Worm (Caenorhabditis elegans) whole organism, young adult: Measurements from ENCODE around the gene Y70C5A.2.
A peak's percentile ranks its signal among the peaks of the same experiment; 100 is the strongest.

Source experiments
- B0019.2 ChIP-seq: fragments of 200-800 bp; sonication (Bioruptor generic); conservative IDR thresholded peaks from 2 replicates; pipeline ENCODE4 v1.3.6; 2022; ENCODE audit warnings: missing genetic modification reagents, missing genetic modification characterization, missing compliant biosample characterization
- B0261.1 ChIP-seq: sonication (generic microtip); optimal IDR thresholded peaks from 2 replicates; lab custom pipeline; 2016; ENCODE audit warnings: mild to moderate bottlenecking, missing genetic modification characterization, moderate library complexity, missing compliant biosample characterization
- C06A6.2 ChIP-seq: fragments of 200-800 bp; sonication (Bioruptor generic); conservative IDR thresholded peaks from 2 replicates; pipeline ENCODE4 v1.3.6; 2022; ENCODE audit warnings: missing genetic modification characterization, missing compliant biosample characterization
- F22D6.2 ChIP-seq: sonication (generic microtip); optimal IDR thresholded peaks from 2 replicates; lab custom pipeline; 2016; ENCODE audit warnings: mild to moderate bottlenecking, missing genetic modification characterization, missing compliant biosample characterization
- F33H1.4 ChIP-seq: fragments of 200-800 bp; sonication (Bioruptor generic); IDR thresholded peaks from 2 replicates; pipeline ENCODE4 v1.3.6; 2022; ENCODE audit warnings: missing genetic modification reagents, missing genetic modification characterization, missing compliant biosample characterization
- F37B4.10 ChIP-seq: fragments of 200-800 bp; sonication (Bioruptor generic); IDR thresholded peaks from 2 replicates; pipeline ENCODE4 v1.3.6; 2022; ENCODE audit warnings: missing genetic modification characterization, missing compliant biosample characterization
- F39B2.1 ChIP-seq: fragments of 200-800 bp; sonication (Bioruptor generic); IDR thresholded peaks from 2 replicates; pipeline ENCODE4 v1.3.6; 2022; ENCODE audit warnings: missing genetic modification reagents, missing genetic modification characterization, missing compliant biosample characterization
- F52B5.7 ChIP-seq: sonication (generic microtip); optimal IDR thresholded peaks from 2 replicates; lab custom pipeline; 2016; ENCODE audit warnings: mild to moderate bottlenecking, missing genetic modification characterization, missing compliant biosample characterization
- T26A5.8 ChIP-seq: sonication (generic microtip); optimal IDR thresholded peaks from 2 replicates; lab custom pipeline; 2016; ENCODE audit warnings: missing genetic modification characterization, missing compliant biosample characterization
- Y53G8AR.9 ChIP-seq: fragments of 200-800 bp; sonication (Bioruptor generic); conservative IDR thresholded peaks from 2 replicates; pipeline ENCODE4 v1.3.6; 2022; ENCODE audit warnings: missing genetic modification reagents, missing genetic modification characterization, missing compliant biosample characterization
- Y79H2A.3 ChIP-seq: fragments of 200-800 bp; sonication (Bioruptor generic); conservative IDR thresholded peaks from 2 replicates; pipeline ENCODE4 v1.3.6; 2022; ENCODE audit warnings: missing genetic modification reagents, missing genetic modification characterization, missing compliant biosample characterization
- akir-1 ChIP-seq: fragments of 200-800 bp; sonication (Bioruptor generic); optimal IDR thresholded peaks from 2 replicates; lab custom pipeline; 2018; ENCODE audit warnings: mild to moderate bottlenecking, missing genetic modification characterization, moderate library complexity, missing compliant biosample characterization
- aptf-2 ChIP-seq: fragments of 200-800 bp; sonication (Bioruptor generic); conservative IDR thresholded peaks from 2 replicates; pipeline ENCODE4 v1.3.6; 2022; ENCODE audit warnings: missing genetic modification reagents, missing genetic modification characterization, missing compliant biosample characterization
- atf-7 ChIP-seq: sonication (generic microtip); optimal IDR thresholded peaks from 2 replicates; lab custom pipeline; 2017; ENCODE audit warnings: mild to moderate bottlenecking, missing genetic modification characterization, missing compliant biosample characterization
- attf-3 ChIP-seq: fragments of 200-800 bp; sonication (Bioruptor generic); conservative IDR thresholded peaks from 2 replicates; pipeline ENCODE4 v1.3.6; 2022; ENCODE audit warnings: missing genetic modification reagents, missing genetic modification characterization, missing compliant biosample characterization
- bed-2 ChIP-seq: fragments of 200-800 bp; sonication (Bioruptor generic); IDR thresholded peaks from 2 replicates; pipeline ENCODE4 v1.3.6; 2022; ENCODE audit warnings: missing genetic modification reagents, missing genetic modification characterization, missing compliant biosample characterization
- ceh-40 ChIP-seq: fragments of 200-800 bp; sonication (Bioruptor generic); IDR thresholded peaks from 2 replicates; pipeline ENCODE4 v1.3.6; 2022; ENCODE audit warnings: missing genetic modification characterization, missing compliant biosample characterization
- chd-7 ChIP-seq: sonication (generic microtip); optimal IDR thresholded peaks from 2 replicates; lab custom pipeline; 2016; ENCODE audit warnings: mild to moderate bottlenecking, missing genetic modification characterization, moderate library complexity, missing compliant biosample characterization
- dpl-1 ChIP-seq: fragments of 150-350 bp; optimal IDR thresholded peaks from 2 replicates; lab custom pipeline; 2014; ENCODE audit warnings: missing biosample characterization, missing genetic modification reagents, missing genetic modification characterization
- efl-1 ChIP-seq: fragments of 150-350 bp; optimal IDR thresholded peaks from 2 replicates; lab custom pipeline; 2014; ENCODE audit warnings: missing biosample characterization, missing genetic modification reagents, missing genetic modification characterization
- gei-17 ChIP-seq: fragments of 200-800 bp; sonication (Bioruptor generic); optimal IDR thresholded peaks from 2 replicates; lab custom pipeline; 2018; ENCODE audit warnings: mild to moderate bottlenecking, missing genetic modification characterization, missing compliant biosample characterization
- him-1 ChIP-seq: sonication (generic microtip); optimal IDR thresholded peaks from 2 replicates; lab custom pipeline; 2016; ENCODE audit warnings: missing genotype, missing genetic modification reagents, missing genetic modification characterization, missing compliant biosample characterization
- hlh-12 ChIP-seq: sonication (generic microtip); optimal IDR thresholded peaks from 2 replicates; lab custom pipeline; 2016; ENCODE audit warnings: missing genetic modification characterization, missing compliant biosample characterization
- lag-1 ChIP-seq: fragments of 200-800 bp; sonication (Bioruptor generic); IDR thresholded peaks from 2 replicates; pipeline ENCODE4 v1.3.6; 2022; ENCODE audit warnings: missing genetic modification reagents, missing genetic modification characterization, missing compliant biosample characterization
- lin-40 ChIP-seq: sonication (generic microtip); optimal IDR thresholded peaks from 2 replicates; lab custom pipeline; 2016; ENCODE audit warnings: missing genetic modification characterization, mild to moderate bottlenecking, missing compliant biosample characterization, missing genotype, missing genetic modification reagents
- lin-54 ChIP-seq: fragments of 200-800 bp; sonication (Bioruptor generic); optimal IDR thresholded peaks from 2 replicates; lab custom pipeline; 2018; ENCODE audit warnings: mild to moderate bottlenecking, missing genetic modification characterization, missing compliant biosample characterization
- lsl-1 ChIP-seq: fragments of 200-800 bp; sonication (Bioruptor generic); optimal IDR thresholded peaks from 2 replicates; lab custom pipeline; 2018; ENCODE audit warnings: mild to moderate bottlenecking, missing genetic modification characterization, moderate library complexity, missing compliant biosample characterization
- madf-10 ChIP-seq: sonication (generic microtip); optimal IDR thresholded peaks from 2 replicates; lab custom pipeline; 2016; ENCODE audit warnings: mild to moderate bottlenecking, missing genetic modification characterization, missing compliant biosample characterization
- madf-8 ChIP-seq: fragments of 200-800 bp; sonication (Bioruptor generic); conservative IDR thresholded peaks from 2 replicates; pipeline ENCODE4 v1.3.6; 2022; ENCODE audit warnings: missing genetic modification reagents, missing genetic modification characterization, missing compliant biosample characterization
- nhr-80 ChIP-seq: sonication (generic microtip); optimal IDR thresholded peaks from 2 replicates; lab custom pipeline; 2016; ENCODE audit warnings: missing genetic modification characterization, missing compliant biosample characterization
- nhr-90 ChIP-seq: sonication (generic microtip); optimal IDR thresholded peaks from 2 replicates; lab custom pipeline; 2016; ENCODE audit warnings: missing genotype, mild to moderate bottlenecking, missing genetic modification characterization, missing compliant biosample characterization
- rcor-1 ChIP-seq: fragments of 200-800 bp; sonication (Bioruptor generic); IDR thresholded peaks from 2 replicates; pipeline ENCODE4 v1.3.6; 2022; ENCODE audit warnings: missing genetic modification reagents, missing genetic modification characterization, missing compliant biosample characterization
- rec-8 ChIP-seq, 2 experiments: sonication (generic microtip); optimal IDR thresholded peaks; 2 replicates each; lab custom pipeline; 2016; ENCODE audit warnings: mild to moderate bottlenecking in 2 of 2, missing genetic modification characterization in 2 of 2, missing genetic modification reagents in 2 of 2, missing genotype in 2 of 2, missing biosample characterization in 1 of 2, missing compliant biosample characterization in 1 of 2, moderate library complexity in 1 of 2
- sea-2 ChIP-seq: fragments of 200-800 bp; sonication (Bioruptor generic); IDR thresholded peaks from 2 replicates; pipeline ENCODE4 v1.3.6; 2022; ENCODE audit warnings: missing genetic modification characterization, missing compliant biosample characterization
- snpc-1.3 ChIP-seq: sonication (generic microtip); optimal IDR thresholded peaks from 2 replicates; lab custom pipeline; 2017; ENCODE audit warnings: missing genetic modification characterization, mild to moderate bottlenecking, missing compliant biosample characterization, antibody characterized with exemption, moderate library complexity, missing genotype, missing genetic modification reagents; ENCODE audit not compliant: insufficient read depth
- snpc-3.4 ChIP-seq: sonication (generic microtip); optimal IDR thresholded peaks from 2 replicates; lab custom pipeline; 2017; ENCODE audit warnings: missing genetic modification characterization, mild to moderate bottlenecking, missing compliant biosample characterization, antibody characterized with exemption, moderate library complexity, missing genotype, missing genetic modification reagents
- snpc-4 ChIP-seq, 5 experiments: fragments of 150-350 bp in 1 of 5; sonication (generic microtip) in 4 of 5; optimal IDR thresholded peaks; 2 replicates each; lab custom pipeline; 2014 to 2018; ENCODE audit warnings: missing genetic modification characterization in 5 of 5, missing biosample characterization in 3 of 5, antibody characterized with exemption in 2 of 5, mild to moderate bottlenecking in 2 of 5, missing compliant biosample characterization in 2 of 5, missing genotype in 2 of 5, moderate library complexity in 2 of 5, missing genetic modification reagents in 1 of 5
- sptf-2 ChIP-seq: fragments of 200-800 bp; sonication (Bioruptor generic); optimal IDR thresholded peaks from 2 replicates; lab custom pipeline; 2018; ENCODE audit warnings: mild to moderate bottlenecking, missing genetic modification characterization, missing compliant biosample characterization
- tlf-1 ChIP-seq: fragments of 200-800 bp; sonication (Bioruptor generic); optimal IDR thresholded peaks from 2 replicates; lab custom pipeline; 2018; ENCODE audit warnings: mild to moderate bottlenecking, missing genetic modification characterization, missing compliant biosample characterization
- xnd-1 ChIP-seq: sonication (generic microtip); optimal IDR thresholded peaks from 2 replicates; lab custom pipeline; 2016; ENCODE audit warnings: missing genotype, missing genetic modification reagents, missing genetic modification characterization, missing compliant biosample characterization
- zim-3 ChIP-seq: sonication (generic microtip); optimal IDR thresholded peaks from 2 replicates; lab custom pipeline; 2017; ENCODE audit warnings: mild to moderate bottlenecking, missing genetic modification characterization, moderate library complexity, missing compliant biosample characterization
- ztf-18 ChIP-seq: sonication (generic microtip); optimal IDR thresholded peaks from 2 replicates; lab custom pipeline; 2016; ENCODE audit warnings: missing genotype, mild to moderate bottlenecking, missing genetic modification characterization, missing compliant biosample characterization
- ztf-28 ChIP-seq: fragments of 200-800 bp; sonication (Bioruptor generic); IDR thresholded peaks from 2 replicates; pipeline ENCODE4 v1.3.6; 2022; ENCODE audit warnings: missing genetic modification reagents, missing genetic modification characterization, missing compliant biosample characterization

The Y70C5A.2 gene

DNA sequence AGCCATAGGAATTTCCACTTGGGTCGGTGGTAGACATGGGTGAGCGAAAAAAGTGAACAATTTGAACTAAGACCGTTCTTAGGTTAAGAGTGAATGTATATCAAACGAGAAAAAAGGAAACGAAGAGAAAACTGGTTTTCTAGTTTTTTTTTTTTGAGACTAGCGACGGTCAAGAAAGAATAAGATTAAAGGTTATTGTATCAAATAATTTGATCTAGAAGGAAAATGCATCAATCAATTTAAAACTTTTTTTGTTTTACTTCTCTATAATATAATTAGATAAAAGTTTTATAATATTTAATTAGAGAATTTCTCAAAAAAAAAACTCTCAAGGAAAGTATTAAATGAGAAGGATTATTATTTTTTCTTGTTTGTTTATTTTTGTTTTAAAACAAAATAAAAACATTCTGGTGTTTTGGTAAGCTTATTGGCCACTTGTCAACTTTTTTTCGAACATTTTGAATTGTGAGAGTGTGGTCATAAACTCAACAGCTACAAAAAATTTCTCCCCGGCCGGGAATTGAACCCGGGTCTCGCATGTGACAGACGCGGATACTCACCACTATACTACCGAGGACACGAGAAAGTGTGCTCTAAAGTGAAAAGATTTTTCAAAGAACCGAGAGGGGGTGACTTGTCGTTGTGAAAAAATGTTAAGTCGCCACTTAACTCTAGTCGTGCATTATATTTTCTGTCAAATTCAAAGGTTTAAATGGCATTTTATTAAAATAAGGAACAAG lies 22.4 kb upstream of the Y70C5A.2 start, which contains the start of gene W06G6.17 (continued):
- no peak for TF ChIP-seq rec-8 (tag; optimal IDR thresholded peaks at IDR 0.05; lab: Kevin White, UChicago)
- TF ChIP-seq madf-8 (GFP tag; lab: Robert Waterston, UW): no peak
- TF ChIP-seq ceh-40 (GFP tag; lab: Robert Waterston, UW): no peak
- TF ChIP-seq Y53G8AR.9 (GFP tag; lab: Robert Waterston, UW): no peak
- no peak for TF ChIP-seq hlh-12 (tag; lab: Kevin White, UChicago)
- TF ChIP-seq snpc-3.4 (tag; lab: Kevin White, UChicago): no peak
- peak; percentile 15 for TF ChIP-seq snpc-4 (GFP tag; optimal IDR thresholded peaks at IDR 0.05; lab: Kevin White, UChicago)
- peak in 3 of 4 experiments; percentile 42 to 86 (median 79) for TF ChIP-seq snpc-4 (tag; optimal IDR thresholded peaks at IDR 0.05; lab: Kevin White, UChicago)
- TF ChIP-seq sea-2 (GFP tag; lab: Robert Waterston, UW): no peak
- no peak for TF ChIP-seq lin-54
- TF ChIP-seq aptf-2: no peak
- TF ChIP-seq nhr-80 (tag; lab: Kevin White, UChicago): no peak
- no peak for TF ChIP-seq rcor-1 (GFP tag; lab: Robert Waterston, UW)
- TF ChIP-seq F52B5.7 (tag; lab: Kevin White, UChicago): no peak
- TF ChIP-seq madf-10 (tag; lab: Kevin White, UChicago): no peak
- TF ChIP-seq him-1 (tag; lab: Kevin White, UChicago): peak; percentile 56
- no peak for TF ChIP-seq lin-40
- TF ChIP-seq C06A6.2 (GFP tag; lab: Robert Waterston, UW): no peak
- TF ChIP-seq chd-7 (tag; lab: Kevin White, UChicago): no peak
- TF ChIP-seq F39B2.1 (GFP tag; lab: Robert Waterston, UW): no peak
- TF ChIP-seq, all 124 proteins: peak for 14

ce11 chrV:16643558-16643957 lies 20.5 kb upstream of the Y70C5A.2 start, which contains the start of gene srw-77:
Gene srw-77, minus strand, starts transcription at chrV:16643658.
- TF ChIP-seq F37B4.10 (GFP tag; lab: Robert Waterston, UW) (no peak), zim-3 (tag; lab: Kevin White, UChicago) (no peak), xnd-1 (tag; lab: Kevin White, UChicago) (no peak), Y79H2A.3 (GFP tag; lab: Robert Waterston, UW) (no peak), akir-1 (no peak), bed-2 (GFP tag; lab: Robert Waterston, UW) (no peak), F22D6.2 (tag; lab: Kevin White, UChicago) (no peak), B0019.2 (GFP tag; lab: Robert Waterston, UW) (no peak), gei-17 (GFP tag; lab: Kevin White, UChicago) (no peak), attf-3 (GFP tag; lab: Robert Waterston, UW) (no peak)

ce11 chrV:16640366-16640765 lies 17.4 kb upstream of the Y70C5A.2 start:
- no peak for TF ChIP-seq atf-7 (tag; lab: Kevin White, UChicago)
- TF ChIP-seq tlf-1: no peak
- no peak for TF ChIP-seq T26A5.8 (tag; lab: Kevin White, UChicago)
- TF ChIP-seq B0261.1: peak; percentile 79
- no peak for TF ChIP-seq zim-3 (tag; lab: Kevin White, UChicago)
- no peak for TF ChIP-seq sptf-2
- TF ChIP-seq Y79H2A.3 (GFP tag; lab: Robert Waterston, UW): no peak
- peak in 1 of 2 experiments; percentile 31 for TF ChIP-seq rec-8 (tag; optimal IDR thresholded peaks at IDR 0.05; lab: Kevin White, UChicago)
- TF ChIP-seq gei-17 (GFP tag; lab: Kevin White, UChicago): no peak
- TF ChIP-seq nhr-80 (tag; lab: Kevin White, UChicago): peak; percentile 5
- no peak for TF ChIP-seq F39B2.1 (GFP tag; lab: Robert Waterston, UW)
- TF ChIP-seq nhr-90 (tag; lab: Kevin White, UChicago): peak; percentile 64
- no peak for TF ChIP-seq lsl-1 (GFP tag; lab: Kevin White, UChicago)
- TF ChIP-seq ztf-18 (tag; lab: Kevin White, UChicago): peak; percentile 46
- TF ChIP-seq ztf-28 (GFP tag; lab: Robert Waterston, UW): no peak
- TF ChIP-seq aptf-2: no peak
- no peak for TF ChIP-seq lag-1
- TF ChIP-seq snpc-1.3 (tag; lab: Kevin White, UChicago): no peak
- no peak for TF ChIP-seq rcor-1 (GFP tag; lab: Robert Waterston, UW)
- TF ChIP-seq F33H1.4 (GFP tag; lab: Robert Waterston, UW): no peak
- no peak for TF ChIP-seq efl-1 (GFP tag; lab: Kevin White, UChicago)
- no peak for TF ChIP-seq dpl-1 (GFP tag; lab: Kevin White, UChicago)
- TF ChIP-seq attf-3 (GFP tag; lab: Robert Waterston, UW): no peak
